Fruit fly (Drosophila melanogaster) whole organism, embryonic: ENCODE measurements around the gene CG32551.

ENCODE experiments used
- Abd-B ChIP-seq: fragments of 200-800 bp; sonication (Bioruptor generic); optimal IDR thresholded peaks from 2 replicates; lab custom pipeline; 2018; ENCODE audit warnings: missing biosample characterization, mild to moderate bottlenecking, missing genetic modification characterization, moderate library complexity
- B-H2 ChIP-seq: fragments of 200-800 bp; sonication (Bioruptor generic); optimal IDR thresholded peaks from 2 replicates; lab custom pipeline; 2018; ENCODE audit warnings: missing biosample characterization, mild to moderate bottlenecking, missing genetic modification characterization
- Bdp1 ChIP-seq: fragments of 200-800 bp; sonication (Bioruptor generic); optimal IDR thresholded peaks from 3 replicates; lab custom pipeline; 2016; ENCODE audit warnings: missing biosample characterization, missing genetic modification characterization
- CG10543 ChIP-seq: fragments of 200-800 bp; sonication (Bioruptor generic); optimal IDR thresholded peaks from 3 replicates; lab custom pipeline; 2017; ENCODE audit warnings: missing biosample characterization, mild to moderate bottlenecking, missing genetic modification characterization, moderate library complexity
- CG10959 ChIP-seq: fragments of 200-800 bp; sonication (Bioruptor generic); IDR thresholded peaks from 2 replicates; pipeline ENCODE4 v1.3.6; 2022; ENCODE audit warnings: missing biosample characterization, missing genetic modification characterization
- CG11456 ChIP-seq: fragments of 200-800 bp; sonication (Bioruptor generic); IDR thresholded peaks from 3 replicates; pipeline ENCODE4 v1.3.6; 2022; ENCODE audit warnings: missing biosample characterization, missing genetic modification characterization
- CG13624 ChIP-seq: fragments of 200-800 bp; sonication (Bioruptor generic); optimal IDR thresholded peaks from 2 replicates; lab custom pipeline; 2016; ENCODE audit warnings: missing biosample characterization, missing genetic modification characterization
- CG14441 ChIP-seq: fragments of 200-800 bp; sonication (Bioruptor generic); IDR thresholded peaks from 2 replicates; pipeline ENCODE4 v1.3.6; 2022; ENCODE audit warnings: missing biosample characterization, missing genetic modification characterization
- CG15269 ChIP-seq: fragments of 200-800 bp; sonication (Bioruptor generic); optimal IDR thresholded peaks from 2 replicates; lab custom pipeline; 2018; ENCODE audit warnings: missing biosample characterization, mild to moderate bottlenecking, missing genetic modification characterization, moderate library complexity
- CG15514 ChIP-seq: fragments of 200-800 bp; sonication (Bioruptor generic); optimal IDR thresholded peaks from 3 replicates; lab custom pipeline; 2017; ENCODE audit warnings: missing biosample characterization, missing genetic modification characterization, mild to moderate bottlenecking, moderate library complexity, missing genetic modification reagents
- CG17328 ChIP-seq: fragments of 200-800 bp; sonication (Bioruptor generic); IDR thresholded peaks from 2 replicates; pipeline ENCODE4 v1.3.6; 2022; ENCODE audit warnings: missing biosample characterization, missing genetic modification characterization
- CG17568 ChIP-seq: fragments of 200-800 bp; sonication (Bioruptor generic); optimal IDR thresholded peaks from 2 replicates; lab custom pipeline; 2018; ENCODE audit warnings: missing biosample characterization, mild to moderate bottlenecking, missing genetic modification characterization, moderate library complexity
- CG1832 ChIP-seq: fragments of 200-800 bp; sonication (Bioruptor generic); optimal IDR thresholded peaks from 2 replicates; lab custom pipeline; 2017; ENCODE audit warnings: missing biosample characterization, mild to moderate bottlenecking, missing genetic modification characterization, inconsistent platforms
- CG2120 ChIP-seq: fragments of 200-800 bp; sonication (Bioruptor generic); optimal IDR thresholded peaks from 3 replicates; lab custom pipeline; 2016; ENCODE audit warnings: missing biosample characterization, missing genetic modification characterization
- CG34224 ChIP-seq: fragments of 200-800 bp; sonication (Bioruptor generic); IDR thresholded peaks from 3 replicates; pipeline ENCODE4 v1.3.6; 2022; ENCODE audit warnings: missing biosample characterization, missing genetic modification characterization; ENCODE audit not compliant: partially characterized antibody
- CG42726 ChIP-seq: fragments of 200-800 bp; sonication (Bioruptor generic); IDR thresholded peaks from 2 replicates; pipeline ENCODE4 v1.3.6; 2022; ENCODE audit warnings: missing biosample characterization, missing genetic modification characterization; ENCODE audit not compliant: partially characterized antibody
- CG6175 ChIP-seq: fragments of 200-800 bp; sonication (Bioruptor generic); IDR thresholded peaks from 3 replicates; pipeline ENCODE4 v1.3.6; 2022; ENCODE audit warnings: missing biosample characterization, missing genetic modification characterization
- CG6254 ChIP-seq: fragments of 200-800 bp; sonication (Bioruptor generic); optimal IDR thresholded peaks from 3 replicates; lab custom pipeline; 2017; ENCODE audit warnings: mild to moderate bottlenecking, missing biosample characterization, missing genetic modification reagents, missing genetic modification characterization
- CG7271 ChIP-seq: fragments of 200-800 bp; sonication (Bioruptor generic); optimal IDR thresholded peaks from 2 replicates; lab custom pipeline; 2018; ENCODE audit warnings: missing biosample characterization, mild to moderate bottlenecking, missing genetic modification characterization, moderate library complexity
- CG7372 ChIP-seq: fragments of 200-800 bp; sonication (Bioruptor generic); IDR thresholded peaks from 2 replicates; pipeline ENCODE4 v1.3.6; 2022; ENCODE audit warnings: missing biosample characterization, missing genetic modification characterization
- CG7928 ChIP-seq: fragments of 200-800 bp; sonication (Bioruptor generic); optimal IDR thresholded peaks from 2 replicates; lab custom pipeline; 2017; ENCODE audit warnings: missing biosample characterization, mild to moderate bottlenecking, missing genetic modification characterization
- CG8765 ChIP-seq: fragments of 200-800 bp; sonication (Bioruptor generic); IDR thresholded peaks from 2 replicates; pipeline ENCODE4 v1.3.6; 2022; ENCODE audit warnings: missing biosample characterization, missing genetic modification characterization
- CHES-1-like ChIP-seq: fragments of 200-800 bp; sonication (Bioruptor generic); optimal IDR thresholded peaks from 2 replicates; lab custom pipeline; 2016; ENCODE audit warnings: missing biosample characterization, missing genetic modification characterization
- Dek ChIP-seq: fragments of 200-800 bp; sonication (Bioruptor generic); optimal IDR thresholded peaks from 3 replicates; lab custom pipeline; 2019; ENCODE audit warnings: missing biosample characterization, mild to moderate bottlenecking, missing genetic modification characterization, moderate library complexity
- Dp ChIP-seq: fragments of 200-800 bp; sonication (Bioruptor generic); optimal IDR thresholded peaks from 2 replicates; lab custom pipeline; 2018; ENCODE audit warnings: missing biosample characterization, mild to moderate bottlenecking, missing genetic modification characterization, moderate library complexity
- HHEX ChIP-seq: fragments of 200-800 bp; sonication (Bioruptor generic); optimal IDR thresholded peaks from 3 replicates; lab custom pipeline; 2017; ENCODE audit warnings: missing biosample characterization, mild to moderate bottlenecking, missing genetic modification characterization, missing genetic modification reagents
- Jarid2 ChIP-seq: fragments of 200-800 bp; sonication (Bioruptor generic); optimal IDR thresholded peaks from 3 replicates; lab custom pipeline; 2017; ENCODE audit warnings: mild to moderate bottlenecking, missing biosample characterization, missing genetic modification reagents, missing genetic modification characterization
- Lpt ChIP-seq: fragments of >200 bp; optimal IDR thresholded peaks from 2 replicates; lab custom pipeline; 2018; ENCODE audit warnings: missing biosample characterization, missing genetic modification characterization
- Max ChIP-seq: fragments of 200-800 bp; sonication (Bioruptor generic); optimal IDR thresholded peaks from 2 replicates; lab custom pipeline; 2016; ENCODE audit warnings: missing biosample characterization, mild to moderate bottlenecking, missing genetic modification characterization
- Nf-YB ChIP-seq: fragments of 200-800 bp; sonication (Bioruptor generic); optimal IDR thresholded peaks from 3 replicates; lab custom pipeline; 2019; ENCODE audit warnings: missing biosample characterization, mild to moderate bottlenecking, missing genetic modification characterization, moderate library complexity
- Oli ChIP-seq: fragments of 200-800 bp; sonication (Bioruptor generic); optimal IDR thresholded peaks from 2 replicates; lab custom pipeline; 2018; ENCODE audit warnings: missing biosample characterization, mild to moderate bottlenecking, missing genetic modification characterization, moderate library complexity
- Ravus ChIP-seq: fragments of 200-800 bp; sonication (Bioruptor generic); IDR thresholded peaks from 2 replicates; pipeline ENCODE4 v1.3.6; 2022; ENCODE audit warnings: missing biosample characterization, missing genetic modification characterization
- Xbp1 ChIP-seq: fragments of 200-800 bp; sonication (Bioruptor generic); optimal IDR thresholded peaks from 3 replicates; lab custom pipeline; 2016; ENCODE audit warnings: missing biosample characterization, mild to moderate bottlenecking, missing genetic modification characterization
- ci ChIP-seq: fragments of 200-800 bp; sonication (Bioruptor generic); IDR thresholded peaks from 3 replicates; pipeline ENCODE4 v1.3.6; 2022; ENCODE audit warnings: missing biosample characterization, missing genetic modification characterization
- dimm ChIP-seq: fragments of 200-800 bp; sonication (Bioruptor generic); IDR thresholded peaks from 2 replicates; pipeline ENCODE4 v1.3.6; 2022; ENCODE audit warnings: missing biosample characterization, missing genetic modification characterization
- dpn ChIP-seq, 2 experiments: fragments of 200-800 bp; sonication (Bioruptor generic); optimal IDR thresholded peaks; 3 replicates each; lab custom pipeline; 2016; ENCODE audit warnings: missing biosample characterization in 2 of 2, missing genetic modification characterization in 2 of 2
- ewg ChIP-seq: fragments of 200-800 bp; sonication (Bioruptor generic); optimal IDR thresholded peaks from 3 replicates; lab custom pipeline; 2017; ENCODE audit warnings: mild to moderate bottlenecking, missing biosample characterization, missing genetic modification reagents, missing genetic modification characterization
- eyg ChIP-seq: fragments of 200-800 bp; sonication (Bioruptor generic); optimal IDR thresholded peaks from 3 replicates; lab custom pipeline; 2016; ENCODE audit warnings: missing biosample characterization, missing genetic modification characterization
- gsb-n ChIP-seq: fragments of 200-800 bp; sonication (Bioruptor generic); optimal IDR thresholded peaks from 3 replicates; lab custom pipeline; 2018; ENCODE audit warnings: missing biosample characterization, mild to moderate bottlenecking, missing genetic modification characterization
- ham ChIP-seq: fragments of 200-800 bp; sonication (Bioruptor generic); IDR thresholded peaks from 2 replicates; pipeline ENCODE4 v1.3.6; 2022; ENCODE audit warnings: missing biosample characterization, missing genetic modification characterization
- lmd ChIP-seq: fragments of 200-800 bp; sonication (Bioruptor generic); IDR thresholded peaks from 2 replicates; pipeline ENCODE4 v1.3.6; 2022; ENCODE audit warnings: missing biosample characterization, missing genetic modification characterization
- nau ChIP-seq: fragments of 200-800 bp; sonication (Bioruptor generic); optimal IDR thresholded peaks from 3 replicates; lab custom pipeline; 2017; ENCODE audit warnings: missing biosample characterization, mild to moderate bottlenecking, missing genetic modification characterization, missing genetic modification reagents
- org-1 ChIP-seq: fragments of 200-800 bp; sonication (Bioruptor generic); optimal IDR thresholded peaks from 2 replicates; lab custom pipeline; 2017; ENCODE audit warnings: missing biosample characterization, missing genetic modification characterization
- pnt ChIP-seq: fragments of 200-800 bp; sonication (Bioruptor generic); optimal IDR thresholded peaks from 3 replicates; lab custom pipeline; 2016; ENCODE audit warnings: missing biosample characterization, missing genetic modification characterization
- sens ChIP-seq: fragments of 200-800 bp; sonication (Bioruptor generic); peaks from one replicate; lab custom pipeline; 2016; ENCODE audit warnings: missing biosample characterization, missing genetic modification characterization
- sens-2 ChIP-seq: fragments of 200-800 bp; sonication (Bioruptor generic); IDR thresholded peaks from 2 replicates; pipeline ENCODE4 v1.3.6; 2022; ENCODE audit warnings: missing biosample characterization, missing genetic modification characterization
- twi ChIP-seq: fragments of 200-800 bp; optimal IDR thresholded peaks from 2 replicates; lab custom pipeline; 2019; ENCODE audit warnings: missing biosample characterization, mild to moderate bottlenecking, missing genetic modification characterization, moderate library complexity
- tx ChIP-seq: fragments of 200-800 bp; sonication (Bioruptor generic); optimal IDR thresholded peaks from 2 replicates; lab custom pipeline; 2016; ENCODE audit warnings: missing biosample characterization, missing genetic modification characterization
- unc-4 ChIP-seq: fragments of 200-800 bp; sonication (Bioruptor generic); IDR thresholded peaks from 2 replicates; pipeline ENCODE4 v1.3.6; 2022; ENCODE audit warnings: missing biosample characterization, missing genetic modification characterization; ENCODE audit not compliant: partially characterized antibody

Gene CG32551

DNA sequence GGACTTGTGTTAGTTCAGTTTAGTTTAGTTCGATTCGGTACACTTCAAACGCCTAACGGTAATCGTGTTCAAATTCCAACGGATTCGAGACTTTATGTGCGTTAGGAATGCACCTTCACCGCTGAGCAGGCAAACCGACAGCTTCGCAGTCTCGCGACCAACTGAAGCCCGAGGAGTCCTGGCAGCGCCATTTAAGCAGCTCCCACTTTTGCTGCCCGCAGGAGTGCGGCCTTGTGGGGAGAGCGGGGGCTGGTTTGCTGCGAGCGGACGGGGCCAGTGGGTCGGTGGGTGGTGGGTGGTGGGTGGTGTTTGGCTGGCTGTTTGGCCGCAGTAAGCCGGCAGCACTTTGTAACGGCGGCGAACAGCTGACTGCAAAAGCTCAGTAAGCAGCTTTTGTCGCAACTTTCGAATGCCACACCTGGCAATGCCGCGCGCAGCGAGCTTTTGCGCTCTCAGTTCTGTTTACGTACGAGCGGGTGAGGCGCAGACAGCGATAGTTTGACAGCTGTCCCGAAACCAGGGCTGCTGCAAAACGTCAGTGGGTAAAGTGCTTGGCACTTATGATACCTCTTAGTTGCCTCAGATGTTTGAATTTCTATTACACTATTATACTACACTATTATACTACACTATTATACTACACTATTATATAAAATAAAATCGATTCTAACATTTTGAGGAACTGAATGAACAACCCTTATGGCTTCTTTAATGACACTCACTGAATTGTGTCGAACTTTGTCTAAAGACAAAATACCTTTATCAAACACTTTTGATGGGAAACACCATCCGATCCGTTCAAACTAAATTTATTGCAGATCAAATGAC, 40.9 kb downstream of the CG32551 start, which contains the start of gene CG32547 (continued):
- no peak for TF ChIP-seq Ravus (GFP tag; lab: Robert Waterston, UW)
- TF ChIP-seq B-H2 (GFP tag; lab: Kevin White, UChicago), result no peak
- TF ChIP-seq CG10543 (GFP tag; lab: Kevin White, UChicago), result no peak
- TF ChIP-seq CG2120 (GFP tag; lab: Kevin White, UChicago), result peak; percentile 5
- TF ChIP-seq Jarid2 (GFP tag; lab: Kevin White, UChicago), result peak; percentile 11
- TF ChIP-seq Max (GFP tag; lab: Kevin White, UChicago), result no peak
- no peak for TF ChIP-seq CG8765
- no peak for TF ChIP-seq CG17328 (GFP tag; lab: Robert Waterston, UW)
- no peak for TF ChIP-seq HHEX (GFP tag; lab: Kevin White, UChicago)
- peak in 1 of 2 experiments; percentile 10 for TF ChIP-seq dpn (GFP tag; optimal IDR thresholded peaks at IDR 0.05; lab: Kevin White, UChicago)
- TF ChIP-seq CG10959, result 0 out of 2 replicates have a peak, but pooled peaks have one; percentile 10
- TF ChIP-seq eyg (GFP tag; lab: Kevin White, UChicago), result no peak
- TF ChIP-seq CG42726 (GFP tag; lab: Robert Waterston, UW), result no peak
- TF ChIP-seq CG34224 (GFP tag; lab: Robert Waterston, UW), result peak; percentile 51; the same call in 2 of the 3 replicates
- TF ChIP-seq sens-2 (GFP tag; lab: Robert Waterston, UW), result no peak
- TF ChIP-seq gsb-n (tag; lab: Kevin White, UChicago), result no peak
- 0 out of 3 replicates have a peak, but pooled peaks have one; percentile 34 for TF ChIP-seq ci (GFP tag; lab: Robert Waterston, UW)
- no peak for TF ChIP-seq CG6175 (GFP tag; lab: Robert Waterston, UW)
- TF ChIP-seq CG7271, result no peak
- TF ChIP-seq Xbp1 (GFP tag; lab: Kevin White, UChicago), result peak; percentile 18
- TF ChIP-seq Dek (tag; lab: Kevin White, UChicago), result no peak
- TF ChIP-seq unc-4 (GFP tag; lab: Robert Waterston, UW), result peak; percentile 33; the same call in 1 of the 2 replicates
- TF ChIP-seq ewg (GFP tag; lab: Kevin White, UChicago), result no peak
- TF ChIP-seq Lpt (GFP tag; lab: Kevin White, UChicago), result no peak
- TF ChIP-seq CG1832 (GFP tag; lab: Kevin White, UChicago), result no peak
- TF ChIP-seq CG7372 (GFP tag; lab: Robert Waterston, UW), result no peak
- TF ChIP-seq org-1 (GFP tag; lab: Kevin White, UChicago), result no peak
- TF ChIP-seq CG15269, result no peak
- TF ChIP-seq CG13624, result no peak
- no peak; the same call in 1 of the 2 replicates for TF ChIP-seq lmd (GFP tag; lab: Robert Waterston, UW)
- no peak for TF ChIP-seq pnt (GFP tag; lab: Kevin White, UChicago)
- no peak for TF ChIP-seq CHES-1-like (GFP tag; lab: Kevin White, UChicago)
- TF ChIP-seq CG11456, result no peak
- TF ChIP-seq tx (GFP tag; lab: Kevin White, UChicago), result no peak
- peak; percentile 30 for TF ChIP-seq CG15514 (GFP tag; lab: Kevin White, UChicago)
- no peak for TF ChIP-seq twi
- peak; percentile 73 for TF ChIP-seq sens (GFP tag; lab: Kevin White, UChicago)
- 0 out of 2 replicates have a peak, but pooled peaks have one; percentile 26 for TF ChIP-seq CG14441 (GFP tag; lab: Robert Waterston, UW)
- TF ChIP-seq Oli, result no peak
- peak; percentile 3 for TF ChIP-seq nau (GFP tag; lab: Kevin White, UChicago)
- TF ChIP-seq Abd-B (GFP tag; lab: Kevin White, UChicago), result no peak
- TF ChIP-seq CG7928, result peak; percentile 90
- TF ChIP-seq CG17568 (GFP tag; lab: Kevin White, UChicago), result no peak
- no peak for TF ChIP-seq Bdp1
- TF ChIP-seq CG6254, result no peak
- peak; percentile 6 for TF ChIP-seq Dp (GFP tag; lab: Kevin White, UChicago)
- no peak for TF ChIP-seq ham (GFP tag; lab: Robert Waterston, UW)
- no peak for TF ChIP-seq Nf-YB (GFP tag; lab: Kevin White, UChicago)
- no peak for TF ChIP-seq dimm
